Fruit fly (Drosophila melanogaster) whole organism, embryonic: Measurements from ENCODE around the gene CG1463.
A peak's percentile ranks its signal among the peaks of the same experiment; 100 is the strongest.

Source experiments
- Ada2b ChIP-seq: fragments of 200-800 bp; sonication (Bioruptor generic); IDR thresholded peaks from 2 replicates; pipeline ENCODE4 v1.3.6; 2022; ENCODE audit warnings: missing biosample characterization, missing genetic modification characterization
- CG10267 ChIP-seq: fragments of 200-800 bp; sonication (Bioruptor generic); optimal IDR thresholded peaks from 2 replicates; lab custom pipeline; 2018; ENCODE audit warnings: missing biosample characterization, mild to moderate bottlenecking, missing genetic modification characterization, moderate library complexity
- CG10462 ChIP-seq: fragments of 200-800 bp; sonication (Bioruptor generic); optimal IDR thresholded peaks from 2 replicates; lab custom pipeline; 2016; ENCODE audit warnings: missing biosample characterization, missing genetic modification characterization
- CG10565 ChIP-seq: fragments of 200-800 bp; sonication (Bioruptor generic); optimal IDR thresholded peaks from 3 replicates; lab custom pipeline; 2016; ENCODE audit warnings: missing biosample characterization, mild to moderate bottlenecking, missing genetic modification characterization
- CG11696 ChIP-seq: fragments of 200-800 bp; sonication (Bioruptor generic); IDR thresholded peaks from 2 replicates; pipeline ENCODE4 v1.3.6; 2022; ENCODE audit warnings: missing biosample characterization, missing genetic modification characterization
- CG12299 ChIP-seq: fragments of 200-800 bp; sonication (Bioruptor generic); optimal IDR thresholded peaks from 2 replicates; lab custom pipeline; 2018; ENCODE audit warnings: missing biosample characterization, mild to moderate bottlenecking, missing genetic modification characterization
- CG13296 ChIP-seq: fragments of 200-800 bp; sonication (Bioruptor generic); optimal IDR thresholded peaks from 3 replicates; lab custom pipeline; 2018; ENCODE audit warnings: missing biosample characterization, mild to moderate bottlenecking, missing genetic modification characterization
- CG13775 ChIP-seq: fragments of 200-800 bp; sonication (Bioruptor generic); optimal IDR thresholded peaks from 3 replicates; lab custom pipeline; 2017; ENCODE audit warnings: missing biosample characterization, mild to moderate bottlenecking, missing genetic modification characterization
- CG1647 ChIP-seq: fragments of 200-800 bp; sonication (Bioruptor generic); optimal IDR thresholded peaks from 3 replicates; lab custom pipeline; 2016; ENCODE audit warnings: missing biosample characterization, missing genetic modification characterization
- CG17568 ChIP-seq: fragments of 200-800 bp; sonication (Bioruptor generic); optimal IDR thresholded peaks from 2 replicates; lab custom pipeline; 2018; ENCODE audit warnings: missing biosample characterization, mild to moderate bottlenecking, missing genetic modification characterization, moderate library complexity
- CG17912 ChIP-seq: fragments of 200-800 bp; sonication (Bioruptor generic); optimal IDR thresholded peaks from 2 replicates; lab custom pipeline; 2018; ENCODE audit warnings: missing biosample characterization, mild to moderate bottlenecking, missing genetic modification characterization
- CG2889 ChIP-seq: fragments of 200-800 bp; sonication (Bioruptor generic); IDR thresholded peaks from 3 replicates; pipeline ENCODE4 v1.3.6; 2022; ENCODE audit warnings: missing biosample characterization, missing genetic modification characterization
- CG31388 ChIP-seq: fragments of 200-800 bp; sonication (Bioruptor generic); optimal IDR thresholded peaks from 2 replicates; lab custom pipeline; 2016; ENCODE audit warnings: missing biosample characterization, missing genetic modification characterization
- CG34224 ChIP-seq: fragments of 200-800 bp; sonication (Bioruptor generic); IDR thresholded peaks from 3 replicates; pipeline ENCODE4 v1.3.6; 2022; ENCODE audit warnings: missing biosample characterization, missing genetic modification characterization; ENCODE audit not compliant: partially characterized antibody
- CG34376 ChIP-seq: fragments of 200-800 bp; sonication (Bioruptor generic); optimal IDR thresholded peaks from 2 replicates; lab custom pipeline; 2018; ENCODE audit warnings: missing biosample characterization, mild to moderate bottlenecking, missing genetic modification characterization
- CG34422 ChIP-seq: fragments of 200-800 bp; sonication (Bioruptor generic); IDR thresholded peaks from 3 replicates; pipeline ENCODE4 v1.3.6; 2022; ENCODE audit warnings: missing biosample characterization, missing genetic modification characterization
- CG3995 ChIP-seq: fragments of 200-800 bp; sonication (Bioruptor generic); optimal IDR thresholded peaks from 3 replicates; lab custom pipeline; 2016; ENCODE audit warnings: missing biosample characterization, missing genetic modification characterization
- CG4854 ChIP-seq: fragments of 200-800 bp; sonication (Bioruptor generic); optimal IDR thresholded peaks from 2 replicates; lab custom pipeline; 2016; ENCODE audit warnings: missing biosample characterization, missing genetic modification characterization, inconsistent platforms
- CG5180 ChIP-seq: fragments of 200-800 bp; sonication (Bioruptor generic); optimal IDR thresholded peaks from 3 replicates; lab custom pipeline; 2017; ENCODE audit warnings: missing biosample characterization, missing genetic modification characterization, mild to moderate bottlenecking, moderate library complexity, missing genetic modification reagents
- CG9797 ChIP-seq: fragments of 200-800 bp; sonication (Bioruptor generic); optimal IDR thresholded peaks from 3 replicates; lab custom pipeline; 2018; ENCODE audit warnings: missing biosample characterization, mild to moderate bottlenecking, missing genetic modification characterization
- Chrac-16 ChIP-seq: fragments of 200-800 bp; sonication (Bioruptor generic); optimal IDR thresholded peaks from 3 replicates; lab custom pipeline; 2016; ENCODE audit warnings: missing biosample characterization, missing genetic modification characterization
- D19B ChIP-seq: fragments of 200-800 bp; sonication (Bioruptor generic); optimal IDR thresholded peaks from 2 replicates; lab custom pipeline; 2017; ENCODE audit warnings: missing biosample characterization, mild to moderate bottlenecking, missing genetic modification characterization
- Deaf1 ChIP-seq: fragments of 200-800 bp; optimal IDR thresholded peaks from 3 replicates; lab custom pipeline; 2019; ENCODE audit warnings: missing biosample characterization, mild to moderate bottlenecking, missing genetic modification characterization, moderate library complexity
- Dfd ChIP-seq, 2 experiments: fragments of >200 bp; optimal IDR thresholded peaks; 2 replicates each; lab custom pipeline; 2017; ENCODE audit warnings: missing biosample characterization in 2 of 2, missing genetic modification characterization in 2 of 2
- Hr3 ChIP-seq: fragments of 200-800 bp; sonication (Bioruptor generic); optimal IDR thresholded peaks from 3 replicates; lab custom pipeline; 2016; ENCODE audit warnings: missing biosample characterization, missing genetic modification characterization
- Hsf ChIP-seq: fragments of 200-800 bp; sonication (Bioruptor generic); optimal IDR thresholded peaks from 3 replicates; lab custom pipeline; 2016; ENCODE audit warnings: missing biosample characterization, missing genetic modification characterization
- Lhr ChIP-seq: fragments of 200-800 bp; sonication (Bioruptor generic); optimal IDR thresholded peaks from 3 replicates; lab custom pipeline; 2017; ENCODE audit warnings: mild to moderate bottlenecking, missing biosample characterization, missing genetic modification reagents, missing genetic modification characterization
- Lpt ChIP-seq: fragments of >200 bp; optimal IDR thresholded peaks from 2 replicates; lab custom pipeline; 2018; ENCODE audit warnings: missing biosample characterization, missing genetic modification characterization
- Oaz ChIP-seq: fragments of 200-800 bp; sonication (Bioruptor generic); IDR thresholded peaks from 2 replicates; pipeline ENCODE4 v1.3.6; 2022; ENCODE audit warnings: missing biosample characterization, missing genetic modification characterization
- Sin3A ChIP-seq: fragments of >200 bp; optimal IDR thresholded peaks from 2 replicates; lab custom pipeline; 2018
- TFAM ChIP-seq: fragments of 200-800 bp; sonication (Bioruptor generic); optimal IDR thresholded peaks from 2 replicates; lab custom pipeline; 2017; ENCODE audit warnings: missing biosample characterization, missing genetic modification characterization, inconsistent platforms
- al ChIP-seq: fragments of 200-800 bp; sonication (Bioruptor generic); IDR thresholded peaks from 2 replicates; pipeline ENCODE4 v1.3.6; 2022; ENCODE audit warnings: missing biosample characterization, missing genetic modification characterization
- amos ChIP-seq: fragments of 200-800 bp; sonication (Bioruptor generic); IDR thresholded peaks from 2 replicates; pipeline ENCODE4 v1.3.6; 2022; ENCODE audit warnings: missing biosample characterization, missing genetic modification characterization; ENCODE audit not compliant: partially characterized antibody
- ara ChIP-seq: fragments of 200-800 bp; sonication (Bioruptor generic); IDR thresholded peaks from 2 replicates; pipeline ENCODE4 v1.3.6; 2022; ENCODE audit warnings: missing biosample characterization, missing genetic modification characterization
- az2 ChIP-seq: fragments of 200-800 bp; sonication (Bioruptor generic); optimal IDR thresholded peaks from 3 replicates; lab custom pipeline; 2016; ENCODE audit warnings: missing biosample characterization, missing genetic modification characterization
- bab2 ChIP-seq: fragments of 200-800 bp; sonication (Bioruptor generic); optimal IDR thresholded peaks from 2 replicates; lab custom pipeline; 2016; ENCODE audit warnings: missing biosample characterization, missing genetic modification characterization
- bbx ChIP-seq: fragments of 200-800 bp; sonication (Bioruptor generic); IDR thresholded peaks from 2 replicates; pipeline ENCODE4 v1.3.6; 2022; ENCODE audit warnings: missing biosample characterization, missing genetic modification characterization; ENCODE audit not compliant: partially characterized antibody
- cad ChIP-seq: fragments of >200 bp; optimal IDR thresholded peaks from 2 replicates; lab custom pipeline; 2017; ENCODE audit warnings: missing biosample characterization, missing genetic modification characterization
- corto ChIP-seq: fragments of 200-800 bp; sonication (Bioruptor generic); optimal IDR thresholded peaks from 2 replicates; lab custom pipeline; 2016; ENCODE audit warnings: missing biosample characterization, mild to moderate bottlenecking, missing genetic modification characterization, moderate library complexity
- dan ChIP-seq: fragments of 200-800 bp; sonication (Bioruptor generic); IDR thresholded peaks from 2 replicates; pipeline ENCODE4 v1.3.6; 2022; ENCODE audit warnings: missing biosample characterization, missing genetic modification characterization
- danr ChIP-seq: fragments of 200-800 bp; sonication (Bioruptor generic); IDR thresholded peaks from 2 replicates; pipeline ENCODE4 v1.3.6; 2022; ENCODE audit warnings: missing biosample characterization, missing genetic modification characterization
- en ChIP-seq: fragments of 200-800 bp; sonication (Bioruptor generic); optimal IDR thresholded peaks from 2 replicates; lab custom pipeline; 2016; ENCODE audit warnings: missing biosample characterization, missing genetic modification characterization
- fd96Cb ChIP-seq: fragments of 200-800 bp; sonication (Bioruptor generic); optimal IDR thresholded peaks from 2 replicates; lab custom pipeline; 2018; ENCODE audit warnings: missing biosample characterization, mild to moderate bottlenecking, missing genetic modification characterization, moderate library complexity
- insv ChIP-seq, 2 experiments: fragments of 200-800 bp; sonication (Bioruptor generic); optimal IDR thresholded peaks; 3 replicates each; lab custom pipeline; 2016 to 2018; ENCODE audit warnings: missing biosample characterization in 2 of 2, missing genetic modification characterization in 2 of 2
- nerfin-1 ChIP-seq: fragments of 200-800 bp; sonication (Bioruptor generic); optimal IDR thresholded peaks from 3 replicates; lab custom pipeline; 2019; ENCODE audit warnings: missing biosample characterization, mild to moderate bottlenecking, missing genetic modification characterization, moderate library complexity
- org-1 ChIP-seq: fragments of 200-800 bp; sonication (Bioruptor generic); optimal IDR thresholded peaks from 2 replicates; lab custom pipeline; 2017; ENCODE audit warnings: missing biosample characterization, missing genetic modification characterization
- p53 ChIP-seq: fragments of 200-800 bp; sonication (Bioruptor generic); optimal IDR thresholded peaks from 2 replicates; lab custom pipeline; 2016; ENCODE audit warnings: missing biosample characterization, missing genetic modification characterization
- pb ChIP-seq: fragments of 200-800 bp; sonication (Bioruptor generic); optimal IDR thresholded peaks from 3 replicates; lab custom pipeline; 2016; ENCODE audit warnings: missing biosample characterization, missing genetic modification characterization
- ro ChIP-seq: fragments of 200-800 bp; sonication (Bioruptor generic); IDR thresholded peaks from 2 replicates; pipeline ENCODE4 v1.3.6; 2022; ENCODE audit warnings: missing biosample characterization, missing genetic modification characterization
- sob ChIP-seq: fragments of 200-800 bp; sonication (Bioruptor generic); IDR thresholded peaks from 2 replicates; pipeline ENCODE4 v1.3.6; 2022; ENCODE audit warnings: missing biosample characterization, missing genetic modification characterization
- tio ChIP-seq: fragments of 200-800 bp; sonication (Bioruptor generic); optimal IDR thresholded peaks from 2 replicates; lab custom pipeline; 2017; ENCODE audit warnings: missing biosample characterization, missing genetic modification characterization, inconsistent platforms
- vvl ChIP-seq: fragments of 200-800 bp; sonication (Bioruptor generic); IDR thresholded peaks from 2 replicates; pipeline ENCODE4 v1.3.6; 2022; ENCODE audit warnings: missing biosample characterization, missing genetic modification characterization

Gene CG1463

dm6 chrX:12653574-12653973 lies 42.1 kb upstream of the CG1463 start, which contains the start of gene CkIalpha (continued):
- TF ChIP-seq CG34224 (peak; percentile 99), p53 (GFP tag; lab: Kevin White, UChicago) (no peak), insv (GFP tag; optimal IDR thresholded peaks at IDR 0.05; lab: Kevin White, UChicago) (peak in 1 of 2 experiments; percentile 12), danr (no peak), en (no peak), CG3995 (GFP tag; lab: Kevin White, UChicago) (peak; percentile 79), sob (peak; percentile 83), ro (no peak), Hsf (GFP tag; lab: Kevin White, UChicago) (peak; percentile 52), Deaf1 (peak; percentile 16), CG13775 (peak; percentile 27), CG10462 (GFP tag; lab: Kevin White, UChicago) (no peak), pb (peak; percentile 9), Hr3 (GFP tag; lab: Kevin White, UChicago) (peak; percentile 44), CG2889 (GFP tag; lab: Robert Waterston, UW) (no peak), CG10267 (tag; lab: Kevin White, UChicago) (peak; percentile 98), CG9797 (peak; percentile 60), CG31388 (GFP tag; lab: Kevin White, UChicago) (no peak), CG34422 (0 out of 3 replicates have a peak, but pooled peaks have one; percentile 15), ara (GFP tag; lab: Robert Waterston, UW) (0 out of 2 replicates have a peak, but pooled peaks have one; percentile 30), Chrac-16 (peak; percentile 40), cad (GFP tag; lab: Kevin White, UChicago) (no peak), D19B (GFP tag; lab: Kevin White, UChicago) (no peak), nerfin-1 (peak; percentile 27), Dfd (GFP tag; optimal IDR thresholded peaks at IDR 0.05; lab: Kevin White, UChicago) (no peak), bbx (GFP tag; lab: Robert Waterston, UW) (peak; percentile 99), Lhr (GFP tag; lab: Kevin White, UChicago) (peak; percentile 51), az2 (peak; percentile 45), org-1 (GFP tag; lab: Kevin White, UChicago) (no peak), CG17568 (no peak), dan (GFP tag; lab: Robert Waterston, UW) (no peak), CG5180 (GFP tag; lab: Kevin White, UChicago) (no peak), CG11696 (GFP tag; lab: Robert Waterston, UW) (no peak), Sin3A (peak; percentile 64), tio (GFP tag; lab: Kevin White, UChicago) (no peak), corto (GFP tag; lab: Kevin White, UChicago) (peak; percentile 38), al (GFP tag; lab: Robert Waterston, UW) (peak; percentile 33; the same call in 1 of the 2 replicates), bab2 (peak; percentile 32), TFAM (GFP tag; lab: Kevin White, UChicago) (no peak), CG4854 (peak; percentile 57), Ada2b (no peak), Oaz (GFP tag; lab: Robert Waterston, UW) (no peak), CG1647 (GFP tag; lab: Kevin White, UChicago) (peak; percentile 41), CG12299 (tag; lab: Kevin White, UChicago) (no peak), CG10565 (GFP tag; lab: Kevin White, UChicago) (no peak), Lpt (no peak), fd96Cb (tag; lab: Kevin White, UChicago) (no peak), CG17912 (GFP tag; lab: Kevin White, UChicago) (peak; percentile 68), vvl (GFP tag; lab: Robert Waterston, UW) (peak; percentile 78), amos (GFP tag; lab: Robert Waterston, UW) (peak; percentile 99), CG34376 (GFP tag; lab: Kevin White, UChicago) (peak; percentile 53), CG13296 (peak; percentile 20)
